Worm (Caenorhabditis elegans): ENCODE results near the gene madf-8.

ce11 chrIII:3601271-3601670 is 49.4 kb downstream of the madf-8 start:
- TF ChIP-seq nhr-10 (tag; optimal IDR thresholded peaks at IDR 0.05) (no peak), egl-27 (tag; optimal IDR thresholded peaks at IDR 0.05) (no peak), dmd-4 (tag; optimal IDR thresholded peaks at IDR 0.05) (no peak), ZK546.5 (tag; optimal IDR thresholded peaks at IDR 0.05) (no peak), unc-55 (GFP tag; optimal IDR thresholded peaks at IDR 0.05) (no peak), fos-1 (tag; optimal IDR thresholded peaks at IDR 0.05) (no peak), nhr-129 (tag; optimal IDR thresholded peaks at IDR 0.05) (peak; percentile 44), zag-1 (tag; optimal IDR thresholded peaks at IDR 0.05) (no peak), unc-39 (tag; optimal IDR thresholded peaks at IDR 0.05) (no peak), unc-62 (GFP tag; optimal IDR thresholded peaks at IDR 0.05) (no peak), nhr-237 (tag; optimal IDR thresholded peaks at IDR 0.05) (no peak), nhr-12 (tag; optimal IDR thresholded peaks at IDR 0.05) (no peak)

All from whole organism, L2 larva.